Fruit fly (Drosophila melanogaster) whole organism: ENCODE results near the gene CG4374.

Experiments
- CG8478 ChIP-seq: fragments of >200 bp; optimal IDR thresholded peaks from 2 replicates; lab custom pipeline; 2018; ENCODE audit warnings: inconsistent platforms
- Dll ChIP-seq: fragments of >200 bp; optimal IDR thresholded peaks from 2 replicates; lab custom pipeline; 2017
- EcR ChIP-seq, 2 experiments: fragments of >200 bp; optimal IDR thresholded peaks; 2 replicates each; lab custom pipeline; 2017; ENCODE audit warnings: missing biosample characterization in 2 of 2, missing genetic modification characterization in 2 of 2, missing genetic modification reagents in 2 of 2
- pan ChIP-seq: fragments of >200 bp; optimal IDR thresholded peaks from 2 replicates; lab custom pipeline; 2017
- psq ChIP-seq: fragments of >200 bp; optimal IDR thresholded peaks from 2 replicates; lab custom pipeline; 2017
- usp ChIP-seq: fragments of >200 bp; optimal IDR thresholded peaks from 2 replicates; lab custom pipeline; 2017; ENCODE audit warnings: missing biosample characterization, missing genetic modification characterization, mixed read lengths

CG4374 gene

dm6 chr3R:23472011-23472958 lies at the start of gene CG4374:
CG4374 (minus strand) TSS chr3R:23472278.
- TF ChIP-seq pan (lab: Kevin White, UChicago) (no peak), EcR (GFP tag; optimal IDR thresholded peaks at IDR 0.05; lab: Kevin White, UChicago) (peak; percentile 49 to 98)

- TF ChIP-seq pan (lab: Kevin White, UChicago) (no peak), EcR (GFP tag; optimal IDR thresholded peaks at IDR 0.05; lab: Kevin White, UChicago) (no peak), CG8478 (lab: Kevin White, UChicago) (no peak), usp (GFP tag; lab: Kevin White, UChicago) (no peak), psq (lab: Kevin White, UChicago) (no peak), Dll (lab: Kevin White, UChicago) (no peak)
Observed at dm6 chr3R:23521483-23521882, 49.4 kb upstream of the CG4374 start, which contains the start of gene CG10177. CG10177 (minus strand) TSS chr3R:23521583.

dm6 chr3R:23519395-23520101 lies 47.5 kb upstream of the CG4374 start, which contains the start of gene Irk2:
Irk2 (minus strand) TSS chr3R:23519445.
- TF ChIP-seq psq (lab: Kevin White, UChicago) (no peak), Dll (lab: Kevin White, UChicago) (no peak), usp (GFP tag; lab: Kevin White, UChicago) (no peak), EcR (GFP tag; optimal IDR thresholded peaks at IDR 0.05; lab: Kevin White, UChicago) (no peak), CG8478 (lab: Kevin White, UChicago) (no peak), pan (lab: Kevin White, UChicago) (no peak)

dm6 chr3R:23511356-23511755 lies 39.3 kb upstream of the CG4374 start:
- TF ChIP-seq Dll (lab: Kevin White, UChicago): peak; percentile 29
- no peak for TF ChIP-seq pan (lab: Kevin White, UChicago)
- TF ChIP-seq CG8478 (lab: Kevin White, UChicago): no peak

- no peak for TF ChIP-seq EcR (GFP tag; optimal IDR thresholded peaks at IDR 0.05; lab: Kevin White, UChicago)
- peak; percentile 78 for TF ChIP-seq Dll (lab: Kevin White, UChicago)
- TF ChIP-seq psq (lab: Kevin White, UChicago): no peak
- no peak for TF ChIP-seq usp (GFP tag; lab: Kevin White, UChicago)
Observed at dm6 chr3R:23509408-23509940, 37.4 kb upstream of the CG4374 start.

dm6 chr3R:23508304-23508703 lies 36.2 kb upstream of the CG4374 start:
- TF ChIP-seq CG8478 (lab: Kevin White, UChicago): no peak
- no peak for TF ChIP-seq usp (GFP tag; lab: Kevin White, UChicago)
- no peak for TF ChIP-seq Dll (lab: Kevin White, UChicago)
- TF ChIP-seq EcR (GFP tag; optimal IDR thresholded peaks at IDR 0.05; lab: Kevin White, UChicago): no peak
- TF ChIP-seq pan (lab: Kevin White, UChicago): no peak
- TF ChIP-seq psq (lab: Kevin White, UChicago): no peak

dm6 chr3R:23507376-23507775 lies 35.3 kb upstream of the CG4374 start, which contains the start of gene CG34289:
CG34289 (minus strand) TSS chr3R:23507476.
- no peak for TF ChIP-seq pan (lab: Kevin White, UChicago)
- no peak for TF ChIP-seq CG8478 (lab: Kevin White, UChicago)
- no peak for TF ChIP-seq EcR (GFP tag; optimal IDR thresholded peaks at IDR 0.05; lab: Kevin White, UChicago)
- TF ChIP-seq usp (GFP tag; lab: Kevin White, UChicago): no peak
- no peak for TF ChIP-seq Dll (lab: Kevin White, UChicago)
- no peak for TF ChIP-seq psq (lab: Kevin White, UChicago)

dm6 chr3R:23504760-23505159 lies 32.7 kb upstream of the CG4374 start:
- TF ChIP-seq pan (lab: Kevin White, UChicago): no peak
- no peak for TF ChIP-seq CG8478 (lab: Kevin White, UChicago)
- TF ChIP-seq EcR (GFP tag; optimal IDR thresholded peaks at IDR 0.05; lab: Kevin White, UChicago): no peak
- TF ChIP-seq Dll (lab: Kevin White, UChicago): no peak
- TF ChIP-seq usp (GFP tag; lab: Kevin White, UChicago): no peak
- TF ChIP-seq psq (lab: Kevin White, UChicago): no peak

- TF ChIP-seq psq (lab: Kevin White, UChicago) (no peak), Dll (lab: Kevin White, UChicago) (no peak), usp (GFP tag; lab: Kevin White, UChicago) (no peak), CG8478 (lab: Kevin White, UChicago) (no peak), EcR (GFP tag; optimal IDR thresholded peaks at IDR 0.05; lab: Kevin White, UChicago) (no peak), pan (lab: Kevin White, UChicago) (no peak)
Observed at dm6 chr3R:23503511-23503910, 31.4 kb upstream of the CG4374 start.

- no peak for TF ChIP-seq psq (lab: Kevin White, UChicago)
Observed at dm6 chr3R:23497241-23497640, 25.2 kb upstream of the CG4374 start.

- no peak for TF ChIP-seq Dll (lab: Kevin White, UChicago)
- no peak for TF ChIP-seq psq (lab: Kevin White, UChicago)
- TF ChIP-seq usp (GFP tag; lab: Kevin White, UChicago): no peak
- TF ChIP-seq pan (lab: Kevin White, UChicago): no peak
- TF ChIP-seq CG8478 (lab: Kevin White, UChicago): no peak
- no peak for TF ChIP-seq EcR (GFP tag; optimal IDR thresholded peaks at IDR 0.05; lab: Kevin White, UChicago)
Observed at dm6 chr3R:23496488-23496887, 24.4 kb upstream of the CG4374 start.
